Worm (Caenorhabditis elegans) whole organism, L4 larva: Measurements from ENCODE around the gene pxl-1.

Experiments used
- F26F4.8 ChIP-seq: fragments of 200-800 bp; sonication (Bioruptor generic); conservative IDR thresholded peaks from 2 replicates; pipeline ENCODE4 v1.3.6; 2022; ENCODE audit warnings: missing genetic modification characterization, missing compliant biosample characterization
- F37D6.2 ChIP-seq: sonication (generic microtip); optimal IDR thresholded peaks from 2 replicates; lab custom pipeline; 2016; ENCODE audit warnings: mild to moderate bottlenecking, missing genetic modification characterization, missing compliant biosample characterization
- F44E2.7 ChIP-seq: fragments of 200-800 bp; sonication (Bioruptor generic); IDR thresholded peaks from 2 replicates; pipeline ENCODE4 v2.1.2; 2022; ENCODE audit warnings: missing genetic modification characterization, missing compliant biosample characterization
- F49E8.2 ChIP-seq: sonication (generic microtip); optimal IDR thresholded peaks from 2 replicates; lab custom pipeline; 2016; ENCODE audit warnings: missing compliant biosample characterization, mild to moderate bottlenecking, missing genetic modification characterization, borderline replicate concordance
- Y75B8A.6 ChIP-seq: fragments of 200-800 bp; sonication (Bioruptor generic); IDR thresholded peaks from 2 replicates; pipeline ENCODE4 v1.3.6; 2022; ENCODE audit warnings: missing genetic modification reagents, missing genetic modification characterization, missing compliant biosample characterization
- ama-1 ChIP-seq: fragments of 150-350 bp; optimal IDR thresholded peaks from 2 replicates; lab custom pipeline; 2014; ENCODE audit warnings: inconsistent platforms, mixed read lengths
- arid-1 ChIP-seq: fragments of 200-800 bp; sonication (Bioruptor generic); conservative IDR thresholded peaks from 2 replicates; pipeline ENCODE4 v1.3.6; 2022; ENCODE audit warnings: missing genetic modification reagents, missing genetic modification characterization, missing compliant biosample characterization
- attf-4 ChIP-seq: sonication (generic microtip); optimal IDR thresholded peaks from 3 replicates; lab custom pipeline; 2017; ENCODE audit warnings: missing biosample characterization, missing genetic modification characterization
- ceh-28 ChIP-seq: fragments of 150-350 bp; optimal IDR thresholded peaks from 2 replicates; lab custom pipeline; 2014; ENCODE audit warnings: missing biosample characterization, missing genetic modification reagents, missing genetic modification characterization
- ceh-32 ChIP-seq: sonication (generic microtip); optimal IDR thresholded peaks from 2 replicates; lab custom pipeline; 2016; ENCODE audit warnings: mild to moderate bottlenecking, missing genetic modification characterization, missing compliant biosample characterization; ENCODE audit not compliant: poor library complexity
- ceh-82 ChIP-seq: sonication (generic microtip); optimal IDR thresholded peaks from 2 replicates; lab custom pipeline; 2017; ENCODE audit warnings: missing biosample characterization, missing genetic modification characterization
- ctbp-1 ChIP-seq: fragments of 200-800 bp; sonication (Bioruptor generic); IDR thresholded peaks from 2 replicates; pipeline ENCODE4 v1.3.6; 2022; ENCODE audit warnings: missing genetic modification reagents, missing genetic modification characterization, missing compliant biosample characterization
- daf-12 ChIP-seq: fragments of 150-350 bp; optimal IDR thresholded peaks from 2 replicates; lab custom pipeline; 2014; ENCODE audit warnings: missing biosample characterization, missing genetic modification reagents, missing genetic modification characterization
- daf-19 ChIP-seq: fragments of 200-800 bp; sonication (Bioruptor generic); conservative IDR thresholded peaks from 2 replicates; pipeline ENCODE4 v1.3.6; 2022; ENCODE audit warnings: missing genetic modification characterization, missing compliant biosample characterization
- fkh-10 ChIP-seq: fragments of 150-350 bp; optimal IDR thresholded peaks from 2 replicates; lab custom pipeline; 2014; ENCODE audit warnings: missing biosample characterization, missing genetic modification reagents, missing genetic modification characterization
- gei-8 ChIP-seq: fragments of 200-800 bp; sonication (Bioruptor generic); optimal IDR thresholded peaks from 2 replicates; lab custom pipeline; 2018; ENCODE audit warnings: mild to moderate bottlenecking, missing genetic modification characterization, missing compliant biosample characterization
- jun-1 ChIP-seq: fragments of 150-350 bp; optimal IDR thresholded peaks from 2 replicates; lab custom pipeline; 2014; ENCODE audit warnings: missing biosample characterization, missing genetic modification reagents, missing genetic modification characterization
- lim-7 ChIP-seq: fragments of 200-800 bp; sonication (Bioruptor generic); IDR thresholded peaks from 2 replicates; pipeline ENCODE4 v1.3.6; 2022; ENCODE audit warnings: missing genetic modification characterization, missing compliant biosample characterization
- lin-15B ChIP-seq: fragments of 150-350 bp; sonication (generic microtip); optimal IDR thresholded peaks from 3 replicates; lab custom pipeline; 2014; ENCODE audit warnings: missing biosample characterization, missing genetic modification characterization
- lin-29 ChIP-seq: fragments of 200-800 bp; sonication (Bioruptor generic); IDR thresholded peaks from 2 replicates; pipeline ENCODE4 v1.3.6; 2022; ENCODE audit warnings: missing genetic modification reagents, missing genetic modification characterization, missing compliant biosample characterization
- lin-38 ChIP-seq: fragments of 200-800 bp; sonication (Bioruptor generic); IDR thresholded peaks from 2 replicates; pipeline ENCODE4 v1.3.6; 2022; ENCODE audit warnings: missing genetic modification reagents, missing genetic modification characterization, missing compliant biosample characterization
- lsy-2 ChIP-seq, 2 experiments: fragments of 150-350 bp in 1 of 2; sonication (generic microtip) in 1 of 2; optimal IDR thresholded peaks; 2 replicates each; lab custom pipeline; 2014 to 2017; ENCODE audit warnings: missing biosample characterization in 2 of 2, missing genetic modification characterization in 2 of 2
- madf-5 ChIP-seq, 2 experiments: fragments of 200-800 bp; sonication (Bioruptor generic); IDR thresholded peaks; 2 replicates each; pipeline ENCODE4 v1.3.6; 2022; ENCODE audit warnings: missing compliant biosample characterization in 2 of 2, missing genetic modification characterization in 2 of 2
- madf-9 ChIP-seq: fragments of 200-800 bp; sonication (Bioruptor generic); conservative IDR thresholded peaks from 2 replicates; pipeline ENCODE4 v1.3.6; 2022; ENCODE audit warnings: missing genetic modification reagents, missing genetic modification characterization, missing compliant biosample characterization
- mdt-29 ChIP-seq: fragments of 200-800 bp; sonication (Bioruptor generic); IDR thresholded peaks from 2 replicates; pipeline ENCODE4 v1.3.6; 2022; ENCODE audit warnings: missing genetic modification reagents, missing genetic modification characterization, missing compliant biosample characterization
- mes-2 ChIP-seq: sonication (generic microtip); optimal IDR thresholded peaks from 2 replicates; lab custom pipeline; 2016; ENCODE audit warnings: missing genotype, mild to moderate bottlenecking, missing genetic modification characterization, missing compliant biosample characterization; ENCODE audit not compliant: poor library complexity, severe bottlenecking
- nhr-10 ChIP-seq: fragments of 150-350 bp; optimal IDR thresholded peaks from 2 replicates; lab custom pipeline; 2014; ENCODE audit warnings: missing biosample characterization, missing genetic modification characterization
- nhr-111 ChIP-seq: fragments of 200-800 bp; sonication (Bioruptor generic); optimal IDR thresholded peaks from 2 replicates; lab custom pipeline; 2018; ENCODE audit warnings: mild to moderate bottlenecking, missing genetic modification characterization, missing compliant biosample characterization
- nhr-237 ChIP-seq: sonication (generic microtip); optimal IDR thresholded peaks from 2 replicates; lab custom pipeline; 2017; ENCODE audit warnings: missing biosample characterization, missing genetic modification characterization
- nhr-25 ChIP-seq: sonication (generic microtip); optimal IDR thresholded peaks from 2 replicates; lab custom pipeline; 2017; ENCODE audit warnings: missing genetic modification characterization, mild to moderate bottlenecking, missing compliant biosample characterization, antibody characterized with exemption, moderate library complexity, borderline replicate concordance; ENCODE audit not compliant: insufficient read depth
- nhr-28 ChIP-seq: fragments of 150-350 bp; optimal IDR thresholded peaks from 2 replicates; lab custom pipeline; 2014; ENCODE audit warnings: missing biosample characterization, missing genetic modification characterization
- nhr-77 ChIP-seq: fragments of 150-350 bp; optimal IDR thresholded peaks from 2 replicates; lab custom pipeline; 2014; ENCODE audit warnings: missing biosample characterization, missing genetic modification characterization
- pha-4 ChIP-seq, 2 experiments: fragments of 150-350 bp in 1 of 2; fragments of 200-800 bp in 1 of 2; sonication (Bioruptor generic) in 1 of 2; IDR thresholded peaks in 1 of 2; optimal IDR thresholded peaks in 1 of 2; 2 replicates each; pipeline versions ENCODE4 v1.3.6 to Lab custom; 2014 to 2022; ENCODE audit warnings: missing genetic modification characterization in 2 of 2, missing genetic modification reagents in 2 of 2, missing biosample characterization in 1 of 2, missing compliant biosample characterization in 1 of 2
- php-3 ChIP-seq: fragments of 200-800 bp; sonication (Bioruptor generic); IDR thresholded peaks from 2 replicates; pipeline ENCODE4 v1.3.6; 2022; ENCODE audit warnings: missing genetic modification reagents, missing genetic modification characterization, missing compliant biosample characterization
- pqm-1 ChIP-seq: sonication (generic microtip); optimal IDR thresholded peaks from 2 replicates; lab custom pipeline; 2017; ENCODE audit warnings: missing biosample characterization, missing genetic modification characterization
- rbr-2 ChIP-seq: sonication (generic microtip); optimal IDR thresholded peaks from 2 replicates; lab custom pipeline; 2016; ENCODE audit warnings: missing genotype, missing genetic modification characterization, missing compliant biosample characterization
- saeg-2 ChIP-seq: fragments of 200-800 bp; sonication (Bioruptor generic); IDR thresholded peaks from 2 replicates; pipeline ENCODE4 v1.3.6; 2022; ENCODE audit warnings: missing genetic modification reagents, missing genetic modification characterization, missing compliant biosample characterization
- skn-1 ChIP-seq: fragments of 150-350 bp; optimal IDR thresholded peaks from 2 replicates; lab custom pipeline; 2014; ENCODE audit warnings: missing biosample characterization, missing genetic modification characterization
- snpc-4 ChIP-seq: fragments of 150-350 bp; optimal IDR thresholded peaks from 2 replicates; lab custom pipeline; 2014; ENCODE audit warnings: missing biosample characterization, missing genetic modification characterization
- spr-1 ChIP-seq: sonication (generic microtip); optimal IDR thresholded peaks from 2 replicates; lab custom pipeline; 2016; ENCODE audit warnings: mild to moderate bottlenecking, missing genetic modification characterization, missing compliant biosample characterization
- spr-3 ChIP-seq: fragments of 200-800 bp; sonication (Bioruptor generic); optimal IDR thresholded peaks from 2 replicates; lab custom pipeline; 2018; ENCODE audit warnings: mild to moderate bottlenecking, missing genetic modification characterization, missing compliant biosample characterization
- unc-130 ChIP-seq: sonication (generic microtip); optimal IDR thresholded peaks from 2 replicates; lab custom pipeline; 2016; ENCODE audit warnings: missing genetic modification reagents, missing genetic modification characterization, missing compliant biosample characterization
- unc-39 ChIP-seq: sonication (generic microtip); optimal IDR thresholded peaks from 2 replicates; lab custom pipeline; 2017; ENCODE audit warnings: missing biosample characterization, missing genetic modification characterization
- unc-62 ChIP-seq, 3 experiments: fragments of 150-350 bp in 1 of 3; sonication (generic microtip); optimal IDR thresholded peaks in 2 of 3; peaks in 1 of 3; 1 replicate in 1 of 3; 2 replicates in 2 of 3; lab custom pipeline; 2014 to 2017; ENCODE audit warnings: missing biosample characterization in 3 of 3, missing genetic modification characterization in 3 of 3, missing genetic modification reagents in 3 of 3, missing genotype in 1 of 3
- zag-1 ChIP-seq: fragments of 150-350 bp; optimal IDR thresholded peaks from 2 replicates; lab custom pipeline; 2014; ENCODE audit warnings: missing biosample characterization, missing genetic modification characterization
- zfp-2 ChIP-seq: sonication (generic microtip); optimal IDR thresholded peaks from 2 replicates; lab custom pipeline; 2016; ENCODE audit warnings: mild to moderate bottlenecking, missing genetic modification characterization, missing compliant biosample characterization

pxl-1 gene

DNA sequence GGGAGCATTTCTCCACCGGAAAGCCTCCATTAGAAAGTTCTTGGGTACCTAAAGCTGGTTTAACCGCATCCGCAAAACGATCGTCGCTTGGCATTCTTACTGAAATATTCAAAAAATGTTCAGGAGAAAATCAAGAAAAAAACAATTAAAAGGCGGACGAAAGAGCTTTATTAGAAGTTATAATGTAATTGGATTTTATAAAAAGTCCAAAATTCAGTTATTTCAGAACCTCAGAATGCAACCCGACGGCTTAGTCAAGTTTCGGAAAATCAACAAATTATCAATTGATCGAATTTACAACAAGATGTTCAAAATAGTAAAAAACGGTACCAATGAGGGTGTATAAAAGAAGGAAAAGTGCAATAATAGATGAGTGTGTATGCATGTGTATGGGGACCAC is at the start of gene pxl-1:
Gene pxl-1, minus strand, starts transcription at position 101 of the 400 bp plus-strand sequence.
- no peak for TF ChIP-seq lin-29 (GFP tag; lab: Robert Waterston, UW)
- TF ChIP-seq nhr-237 (tag; lab: Kevin White, UChicago) = no peak
- no peak for TF ChIP-seq F37D6.2 (tag; lab: Kevin White, UChicago)
- TF ChIP-seq zfp-2 (tag; lab: Kevin White, UChicago) = no peak
- TF ChIP-seq zag-1 = no peak
- TF ChIP-seq ctbp-1 (GFP tag; lab: Robert Waterston, UW) = no peak
- TF ChIP-seq F44E2.7 = no peak
- TF ChIP-seq attf-4 = no peak
- no peak for TF ChIP-seq madf-5 (GFP tag; IDR thresholded peaks at IDR 0.05; lab: Robert Waterston, UW)

DNA sequence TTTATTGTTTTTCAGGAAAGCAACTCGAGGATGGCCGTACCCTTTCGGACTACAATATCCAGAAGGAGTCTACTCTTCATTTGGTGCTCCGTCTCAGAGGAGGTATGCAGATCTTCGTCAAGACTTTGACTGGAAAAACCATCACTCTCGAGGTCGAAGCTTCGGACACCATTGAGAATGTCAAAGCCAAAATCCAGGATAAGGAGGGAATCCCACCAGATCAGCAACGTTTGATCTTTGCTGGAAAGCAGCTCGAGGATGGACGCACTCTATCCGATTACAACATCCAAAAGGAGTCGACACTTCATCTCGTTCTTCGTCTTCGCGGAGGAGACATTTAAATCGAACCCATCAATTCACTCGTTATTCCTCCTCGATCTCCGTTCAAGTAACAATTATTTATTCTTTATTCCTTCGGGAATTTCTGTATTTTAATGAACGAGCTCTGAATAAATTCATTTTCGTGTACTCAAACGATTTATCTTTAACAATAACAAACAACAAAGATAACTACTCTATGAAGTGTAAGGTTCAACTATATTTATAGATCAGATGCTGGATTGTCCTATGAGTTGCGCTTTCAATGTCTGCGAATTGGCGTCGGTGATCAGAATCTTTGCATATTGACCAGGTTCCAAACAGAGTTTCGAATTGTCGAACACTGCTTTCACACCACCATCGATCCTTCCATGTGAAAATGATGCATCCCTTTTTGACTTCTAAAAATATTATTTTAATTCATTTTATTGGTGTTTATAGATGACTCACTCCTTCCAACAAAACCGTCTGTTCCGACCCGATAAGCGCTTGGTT is 47.8 kb upstream of the pxl-1 start:
- TF ChIP-seq F26F4.8 (GFP tag; lab: Robert Waterston, UW) (no peak), nhr-25 (tag; lab: Kevin White, UChicago) (no peak), jun-1 (tag; lab: Kevin White, UChicago) (peak; percentile 9), lim-7 (GFP tag; lab: Robert Waterston, UW) (peak; percentile 66), ceh-82 (tag; lab: Kevin White, UChicago) (no peak), unc-39 (tag; lab: Kevin White, UChicago) (no peak), unc-130 (GFP tag; lab: Kevin White, UChicago) (peak; percentile 53), lsy-2 (tag; optimal IDR thresholded peaks at IDR 0.05; lab: Kevin White, UChicago) (peak; percentile 41 to 69), pqm-1 (no peak), lin-15B (tag; lab: Kevin White, UChicago) (no peak), gei-8 (GFP tag; lab: Kevin White, UChicago) (peak; percentile 25), fkh-10 (GFP tag; lab: Kevin White, UChicago) (no peak), snpc-4 (tag; lab: Kevin White, UChicago) (no peak), nhr-111 (GFP tag; lab: Kevin White, UChicago) (peak; percentile 31), spr-3 (no peak), F49E8.2 (peak; percentile 14), rbr-2 (tag; lab: Kevin White, UChicago) (peak; percentile 44), ama-1 (lab: Kevin White, UChicago) (peak; percentile 96), arid-1 (peak; percentile 68), pha-4 (GFP tag; IDR thresholded peaks at IDR 0.05; lab: Robert Waterston, UW) (peak; percentile 48; the same call in 1 of the 2 replicates), pha-4 (tag; optimal IDR thresholded peaks at IDR 0.05; lab: Kevin White, UChicago) (peak; percentile 31), mdt-29 (GFP tag; lab: Robert Waterston, UW) (peak; percentile 62), F44E2.7 (no peak), spr-1 (tag; lab: Kevin White, UChicago) (peak; percentile 46), mes-2 (tag; lab: Kevin White, UChicago) (peak; percentile 64), unc-62 (GFP tag; optimal IDR thresholded peaks at IDR 0.05 in 1 of 2; lab: Kevin White, UChicago) (peak in 1 of 2 experiments; percentile 90), unc-62 (tag; optimal IDR thresholded peaks at IDR 0.05; lab: Kevin White, UChicago) (no peak), nhr-28 (tag; lab: Kevin White, UChicago) (no peak), daf-19 (GFP tag; lab: Robert Waterston, UW) (peak; percentile 55; the same call in 1 of the 2 replicates), saeg-2 (GFP tag; lab: Robert Waterston, UW) (peak; percentile 9), ceh-28 (tag; lab: Kevin White, UChicago) (no peak), madf-9 (GFP tag; lab: Robert Waterston, UW) (no peak; the same call in 1 of the 2 replicates), nhr-77 (tag; lab: Kevin White, UChicago) (peak; percentile 96), daf-12 (tag; lab: Kevin White, UChicago) (no peak), nhr-10 (tag; lab: Kevin White, UChicago) (peak; percentile 79), ceh-32 (tag; lab: Kevin White, UChicago) (no peak), lin-38 (peak; percentile 70), attf-4 (peak; percentile 46), zag-1 (no peak), Y75B8A.6 (GFP tag; lab: Robert Waterston, UW) (peak; percentile 75), php-3 (0 out of 2 replicates have a peak, but pooled peaks have one; percentile 42), nhr-237 (tag; lab: Kevin White, UChicago) (no peak), skn-1 (tag; lab: Kevin White, UChicago) (no peak)
